Fruit fly (Drosophila melanogaster) whole organism, prepupa: Measurements from ENCODE around the gene CG9777.

Source experiments
- CG10631 ChIP-seq: fragments of 200-800 bp; sonication (Bioruptor generic); optimal IDR thresholded peaks from 2 replicates; lab custom pipeline; 2016; ENCODE audit warnings: missing biosample characterization, missing genetic modification characterization
- CG10669 ChIP-seq: fragments of 200-800 bp; sonication (Bioruptor generic); optimal IDR thresholded peaks from 3 replicates; lab custom pipeline; 2018; ENCODE audit warnings: missing biosample characterization, mild to moderate bottlenecking, missing genetic modification characterization, moderate library complexity
- CG11294 ChIP-seq: fragments of 200-800 bp; sonication (Bioruptor generic); IDR thresholded peaks from 2 replicates; pipeline ENCODE4 v1.3.6; 2022; ENCODE audit warnings: missing biosample characterization, missing genetic modification characterization
- CG15336 ChIP-seq: fragments of 200-800 bp; sonication (Bioruptor generic); IDR thresholded peaks from 2 replicates; pipeline ENCODE4 v1.3.6; 2022; ENCODE audit warnings: missing biosample characterization, missing genetic modification characterization
- CG3919 ChIP-seq: fragments of 200-800 bp; sonication (Bioruptor generic); optimal IDR thresholded peaks from 3 replicates; lab custom pipeline; 2016; ENCODE audit warnings: missing biosample characterization, missing genetic modification characterization
- CG6163 ChIP-seq: fragments of 200-800 bp; sonication (Bioruptor generic); IDR thresholded peaks from 3 replicates; pipeline ENCODE4 v1.3.6; 2022; ENCODE audit warnings: missing biosample characterization, missing genetic modification characterization
- CG6276 ChIP-seq: fragments of 200-800 bp; sonication (Bioruptor generic); optimal IDR thresholded peaks from 2 replicates; lab custom pipeline; 2017; ENCODE audit warnings: missing biosample characterization, mild to moderate bottlenecking, missing genetic modification characterization
- Ets96B ChIP-seq: fragments of 200-800 bp; optimal IDR thresholded peaks from 2 replicates; lab custom pipeline; 2019; ENCODE audit warnings: missing biosample characterization, mild to moderate bottlenecking, missing genetic modification characterization, moderate library complexity
- Hr38 ChIP-seq: sonication (Bioruptor generic); optimal IDR thresholded peaks from 2 replicates; lab custom pipeline; 2016; ENCODE audit warnings: missing biosample characterization, missing genetic modification characterization
- Sox102F ChIP-seq: fragments of 200-800 bp; sonication (Bioruptor generic); optimal IDR thresholded peaks from 2 replicates; lab custom pipeline; 2016; ENCODE audit warnings: missing biosample characterization, mild to moderate bottlenecking, missing genetic modification characterization
- Sox14 ChIP-seq: fragments of 200-800 bp; sonication (Bioruptor generic); optimal IDR thresholded peaks from 3 replicates; lab custom pipeline; 2016; ENCODE audit warnings: missing biosample characterization, missing genetic modification characterization
- fd85E ChIP-seq: fragments of 200-800 bp; sonication (Bioruptor generic); optimal IDR thresholded peaks from 3 replicates; lab custom pipeline; 2016; ENCODE audit warnings: missing biosample characterization, missing genetic modification characterization
- svp ChIP-seq: fragments of 200-800 bp; sonication (Bioruptor generic); peaks from one replicate; lab custom pipeline; 2016; ENCODE audit warnings: missing biosample characterization, missing genetic modification characterization

- TF ChIP-seq CG10669: no peak
- no peak for TF ChIP-seq Ets96B (tag; lab: Kevin White, UChicago)
- no peak for TF ChIP-seq Hr38 (GFP tag; lab: Kevin White, UChicago)
- no peak for TF ChIP-seq CG3919 (GFP tag; lab: Kevin White, UChicago)
- no peak for TF ChIP-seq fd85E
- TF ChIP-seq svp (GFP tag; lab: Kevin White, UChicago): no peak
- TF ChIP-seq CG6163 (GFP tag; lab: Robert Waterston, UW): no peak
- no peak for TF ChIP-seq Sox102F (GFP tag; lab: Kevin White, UChicago)
- no peak for TF ChIP-seq CG10631 (GFP tag; lab: Kevin White, UChicago)
- no peak for TF ChIP-seq Sox14 (GFP tag; lab: Kevin White, UChicago)
- TF ChIP-seq CG15336 (GFP tag; lab: Robert Waterston, UW): no peak
- TF ChIP-seq CG11294 (GFP tag; lab: Robert Waterston, UW): no peak
- no peak for TF ChIP-seq CG6276
These were observed 11.4 kb upstream of the CG9777 start for dm6 chrX:16643363-16643946.
